Fruit fly (Drosophila melanogaster): ENCODE results near the gene CG4073.

CG4073 gene

DNA sequence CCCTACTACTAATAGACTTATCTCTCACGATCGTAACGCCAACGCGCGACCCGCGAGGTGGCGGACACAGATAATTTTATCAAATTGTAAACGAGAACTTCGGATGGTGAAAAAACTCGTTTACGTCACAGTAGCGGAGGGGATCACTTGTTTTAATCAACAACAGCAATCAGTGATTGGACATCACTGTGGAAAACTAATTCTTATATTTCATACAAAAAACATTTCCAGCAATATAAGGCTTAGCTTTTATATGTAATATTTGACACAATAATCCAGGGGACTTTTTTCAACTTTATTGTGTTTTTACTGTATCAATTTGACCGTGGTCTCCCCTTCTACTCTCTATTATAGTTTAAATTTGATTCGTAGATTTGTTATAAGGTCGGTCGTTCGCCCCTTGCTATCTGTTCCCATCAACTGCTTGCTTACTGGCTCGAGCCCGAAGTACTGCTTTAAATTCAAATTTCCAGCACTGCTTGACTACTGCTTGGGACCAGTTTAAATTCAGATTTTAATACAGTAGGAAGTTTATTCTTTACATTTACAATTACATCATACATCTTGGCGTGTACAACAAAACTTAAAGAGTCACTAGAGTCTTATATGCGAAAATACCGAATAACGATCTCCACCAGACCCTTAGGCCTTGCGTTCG is 37.2 kb upstream of the CG4073 start, which contains the start of gene CG6465 (continued):
- peak; percentile 36 for TF ChIP-seq Fer1 (GFP tag; optimal IDR thresholded peaks at IDR 0.05)
- peak; percentile 18 for TF ChIP-seq CG12769 (tag; optimal IDR thresholded peaks at IDR 0.05)
- peak; percentile 12 to 85 for TF ChIP-seq Pdp1 (GFP tag; optimal IDR thresholded peaks at IDR 0.05)
- TF ChIP-seq CTCF (GFP tag; optimal IDR thresholded peaks at IDR 0.05): peak; percentile 85
- TF ChIP-seq jigr1 (GFP tag; IDR thresholded peaks at IDR 0.05): no peak
- peak; percentile 62; the same call in 2 of the 3 replicates for TF ChIP-seq dysf (GFP tag; IDR thresholded peaks at IDR 0.05)
- no peak for TF ChIP-seq CG14014 (GFP tag; IDR thresholded peaks at IDR 0.05)
- TF ChIP-seq B-H2 (GFP tag; optimal IDR thresholded peaks at IDR 0.05): peak; percentile 3
- no peak for TF ChIP-seq CG13775 (GFP tag; optimal IDR thresholded peaks at IDR 0.05)
- peak; percentile 84 for TF ChIP-seq Myb (GFP tag; optimal IDR thresholded peaks at IDR 0.05)
- TF ChIP-seq maf-S (GFP tag; optimal IDR thresholded peaks at IDR 0.05): no peak
- peak; percentile 15 for TF ChIP-seq gem (tag; optimal IDR thresholded peaks at IDR 0.05)
- peak; percentile 20 for TF ChIP-seq HmgZ (tag; optimal IDR thresholded peaks at IDR 0.05)
- peak; percentile 32; the same call in 1 of the 2 replicates for TF ChIP-seq Xrp1 (GFP tag; IDR thresholded peaks at IDR 0.05)
- 0 out of 2 replicates have a peak, but pooled peaks have one; percentile 19 for TF ChIP-seq CG6689 (GFP tag; IDR thresholded peaks at IDR 0.05)
- TF ChIP-seq lmd (GFP tag; IDR thresholded peaks at IDR 0.05): peak; percentile 17; the same call in 1 of the 2 replicates
- TF ChIP-seq caup (GFP tag; optimal IDR thresholded peaks at IDR 0.05; ENCODE audit: severe bottlenecking): peak; percentile 19
- TF ChIP-seq CG8290 (GFP tag; optimal IDR thresholded peaks at IDR 0.05): peak; percentile 39
- TF ChIP-seq CG8290 (tag; optimal IDR thresholded peaks at IDR 0.05): peak; percentile 56 to 76
- peak; percentile 29 for TF ChIP-seq gsb-n (tag; optimal IDR thresholded peaks at IDR 0.05)
- TF ChIP-seq hkb (optimal IDR thresholded peaks at IDR 0.05): no peak
- TF ChIP-seq hkb (GFP tag; IDR thresholded peaks at IDR 0.05): 0 out of 2 replicates have a peak, but pooled peaks have one; percentile 50
- TF ChIP-seq CG11504 (tag; optimal IDR thresholded peaks at IDR 0.05): peak; percentile 69
- peak; percentile 64 for TF ChIP-seq abd-A (tag; optimal IDR thresholded peaks at IDR 0.05)
- TF ChIP-seq CG42726 (GFP tag; IDR thresholded peaks at IDR 0.05; ENCODE audit: partially characterized antibody): peak; percentile 71
- peak; percentile 30 for TF ChIP-seq CG18262 (tag; optimal IDR thresholded peaks at IDR 0.05)
- TF ChIP-seq bbx (GFP tag; IDR thresholded peaks at IDR 0.05; ENCODE audit: partially characterized antibody): no peak
- no peak for TF ChIP-seq pan (optimal IDR thresholded peaks at IDR 0.05)
- peak in 1 of 2 experiments; percentile 18 for TF ChIP-seq pan (GFP tag; optimal IDR thresholded peaks at IDR 0.05 in 1 of 2, IDR thresholded peaks at IDR 0.05 in 1 of 2)
- TF ChIP-seq CoRest (tag; optimal IDR thresholded peaks at IDR 0.05): peak; percentile 18
- TF ChIP-seq nmo (GFP tag; optimal IDR thresholded peaks at IDR 0.05): peak; percentile 35
- no peak for TF ChIP-seq CG9797 (GFP tag; optimal IDR thresholded peaks at IDR 0.05)
- peak; percentile 25 for TF ChIP-seq CG2120 (GFP tag; optimal IDR thresholded peaks at IDR 0.05)
- peak; percentile 76 for TF ChIP-seq CG13894 (tag; optimal IDR thresholded peaks at IDR 0.05)
- TF ChIP-seq grn (GFP tag; optimal IDR thresholded peaks at IDR 0.05): peak; percentile 98
- TF ChIP-seq Camta (GFP tag; optimal IDR thresholded peaks at IDR 0.05): peak; percentile 33
- peak; percentile 68 for TF ChIP-seq amos (GFP tag; IDR thresholded peaks at IDR 0.05; ENCODE audit: partially characterized antibody)
- peak; percentile 100 for TF ChIP-seq CG31365 (tag; optimal IDR thresholded peaks at IDR 0.05)
- TF ChIP-seq CG3281 (GFP tag; optimal IDR thresholded peaks at IDR 0.05): peak; percentile 25
- peak; percentile 2 for TF ChIP-seq bcd (GFP tag; optimal IDR thresholded peaks at IDR 0.05)
- TF ChIP-seq CG6654 (GFP tag; optimal IDR thresholded peaks at IDR 0.05): no peak
- peak; percentile 32 for TF ChIP-seq CG10274 (GFP tag; optimal IDR thresholded peaks at IDR 0.05)
- TF ChIP-seq Hmr (GFP tag; optimal IDR thresholded peaks at IDR 0.05): peak; percentile 30
- TF ChIP-seq unc-4 (GFP tag; IDR thresholded peaks at IDR 0.05; ENCODE audit: partially characterized antibody): 0 out of 2 replicates have a peak, but pooled peaks have one; percentile 20
- 0 out of 2 replicates have a peak, but pooled peaks have one; percentile 44 for TF ChIP-seq E2f1 (GFP tag; IDR thresholded peaks at IDR 0.05)
- no peak for TF ChIP-seq ERR (GFP tag; optimal IDR thresholded peaks at IDR 0.05)
- peak; percentile 26 for TF ChIP-seq CG10979 (tag; optimal IDR thresholded peaks at IDR 0.05)
- peak; percentile 87 for TF ChIP-seq CG8478 (optimal IDR thresholded peaks at IDR 0.05)
- TF ChIP-seq CG15696 (tag; optimal IDR thresholded peaks at IDR 0.05): no peak
- no peak for TF ChIP-seq nom (GFP tag; optimal IDR thresholded peaks at IDR 0.05)
